Fruit fly (Drosophila melanogaster): ENCODE data around the gene CG34241.

CG34241 gene

dm6 chr3L:12111081-12111958 is 16.5 kb upstream of the CG34241 start (continued):
- TF ChIP-seq Lpt (GFP tag; optimal IDR thresholded peaks at IDR 0.05) = no peak
- TF ChIP-seq CG4730 (GFP tag; IDR thresholded peaks at IDR 0.05) = peak; percentile 67
- no peak for TF ChIP-seq ham (GFP tag; IDR thresholded peaks at IDR 0.05)
- peak; percentile 65 for TF ChIP-seq ttk (GFP tag; IDR thresholded peaks at IDR 0.05)
- no peak for TF ChIP-seq BEAF-32 (GFP tag; optimal IDR thresholded peaks at IDR 0.05)
- peak; percentile 23 for TF ChIP-seq nom (GFP tag; optimal IDR thresholded peaks at IDR 0.05)
- no peak for TF ChIP-seq Dip3 (GFP tag; optimal IDR thresholded peaks at IDR 0.05)
- TF ChIP-seq CG13287 (GFP tag; IDR thresholded peaks at IDR 0.05; ENCODE audit: partially characterized antibody) = no peak
- no peak for TF ChIP-seq sr (GFP tag; IDR thresholded peaks at IDR 0.05)
- peak; percentile 39 for TF ChIP-seq CG3838 (GFP tag; optimal IDR thresholded peaks at IDR 0.05)
- TF ChIP-seq gce (GFP tag; IDR thresholded peaks at IDR 0.05) = peak; percentile 69; the same call in 2 of the 3 replicates
- TF ChIP-seq grau (tag; optimal IDR thresholded peaks at IDR 0.05) = peak; percentile 92
- TF ChIP-seq hbn (GFP tag; IDR thresholded peaks at IDR 0.05; ENCODE audit: partially characterized antibody) = no peak
- TF ChIP-seq CG11723 (GFP tag; optimal IDR thresholded peaks at IDR 0.05) = no peak
- peak; percentile 57 for TF ChIP-seq tin (GFP tag; optimal IDR thresholded peaks at IDR 0.05)
- no peak for TF ChIP-seq Bgb (GFP tag; IDR thresholded peaks at IDR 0.05; ENCODE audit: partially characterized antibody)
- peak; percentile 70 for TF ChIP-seq stc (GFP tag; IDR thresholded peaks at IDR 0.05)
- no peak for TF ChIP-seq CG31365 (tag; optimal IDR thresholded peaks at IDR 0.05)
- TF ChIP-seq CG11560 (tag; IDR thresholded peaks at IDR 0.05) = no peak; the same call in 2 of the 3 replicates
- TF ChIP-seq nau (GFP tag; optimal IDR thresholded peaks at IDR 0.05) = no peak
- no peak for TF ChIP-seq D (optimal IDR thresholded peaks at IDR 0.05)
- TF ChIP-seq D (GFP tag; optimal IDR thresholded peaks at IDR 0.05) = peak; percentile 79
- no peak for TF ChIP-seq CG7786 (GFP tag; optimal IDR thresholded peaks at IDR 0.05)
- peak; percentile 51; the same call in 1 of the 2 replicates for TF ChIP-seq sim (GFP tag; IDR thresholded peaks at IDR 0.05)
- no peak for TF ChIP-seq Optix (GFP tag; IDR thresholded peaks at IDR 0.05)
- peak; percentile 87 for TF ChIP-seq Oli (tag; optimal IDR thresholded peaks at IDR 0.05)
- TF ChIP-seq CG16779 (GFP tag; IDR thresholded peaks at IDR 0.05) = no peak
- TF ChIP-seq Dad (GFP tag; optimal IDR thresholded peaks at IDR 0.05) = no peak
- TF ChIP-seq Sox100B (GFP tag; optimal IDR thresholded peaks at IDR 0.05) = peak; percentile 90
- no peak for TF ChIP-seq eyg (GFP tag; optimal IDR thresholded peaks at IDR 0.05)
- no peak for TF ChIP-seq h (optimal IDR thresholded peaks at IDR 0.05)
- TF ChIP-seq repo (GFP tag; optimal IDR thresholded peaks at IDR 0.05) = no peak
- TF ChIP-seq CG18619 (GFP tag; optimal IDR thresholded peaks at IDR 0.05) = peak; percentile 79
- TF ChIP-seq CG2120 (GFP tag; optimal IDR thresholded peaks at IDR 0.05) = peak; percentile 41
- peak; percentile 62; the same call in 1 of the 3 replicates for TF ChIP-seq so (GFP tag; IDR thresholded peaks at IDR 0.05)
- peak; percentile 79 for TF ChIP-seq Fer3 (tag; optimal IDR thresholded peaks at IDR 0.05)
- TF ChIP-seq CG6272 (GFP tag; IDR thresholded peaks at IDR 0.05) = no peak
- TF ChIP-seq CG5245 (GFP tag; optimal IDR thresholded peaks at IDR 0.05) = peak; percentile 54
- peak; percentile 94 for TF ChIP-seq CG14710 (tag; optimal IDR thresholded peaks at IDR 0.05)
- TF ChIP-seq Hsf (GFP tag; optimal IDR thresholded peaks at IDR 0.05) = peak; percentile 49
- no peak for TF ChIP-seq chm (GFP tag; IDR thresholded peaks at IDR 0.05)
- TF ChIP-seq Poxn (GFP tag; IDR thresholded peaks at IDR 0.05) = no peak
- peak; percentile 60 for TF ChIP-seq cato (GFP tag; optimal IDR thresholded peaks at IDR 0.05; ENCODE audit: borderline replicate concordance)
- TF ChIP-seq CG9797 (GFP tag; optimal IDR thresholded peaks at IDR 0.05) = no peak
- peak; percentile 89 for TF ChIP-seq CG9437 (GFP tag; optimal IDR thresholded peaks at IDR 0.05)
- peak; percentile 52 for TF ChIP-seq CG12299 (tag; optimal IDR thresholded peaks at IDR 0.05)
- peak; percentile 93 for TF ChIP-seq Blimp-1 (GFP tag; optimal IDR thresholded peaks at IDR 0.05)
- TF ChIP-seq yki (optimal IDR thresholded peaks at IDR 0.05) = no peak
- no peak for TF ChIP-seq CG7987 (GFP tag; optimal IDR thresholded peaks at IDR 0.05)
- TF ChIP-seq zen (tag; optimal IDR thresholded peaks at IDR 0.05) = peak; percentile 82
